Worm (Caenorhabditis elegans): Measurements from ENCODE around the gene F52H2.15.

The F52H2.15 gene

ce11 chrX:2565308-2565773 lies at the start of gene F52H2.15:
Gene F52H2.15 (plus strand): TSS chrX:2565358.
- TF ChIP-seq lin-15B (tag; optimal IDR thresholded peaks at IDR 0.05) (no peak), dve-1 (tag; optimal IDR thresholded peaks at IDR 0.05; ENCODE audit: insufficient read depth) (peak; percentile 34), dmd-6 (GFP tag; IDR thresholded peaks at IDR 0.05) (peak; percentile 42; the same call in 1 of the 2 replicates), nhr-42 (GFP tag; IDR thresholded peaks at IDR 0.05) (no peak), daf-16 (GFP tag; optimal IDR thresholded peaks at IDR 0.05) (no peak), daf-16 (tag; optimal IDR thresholded peaks at IDR 0.05) (peak; percentile 85), hlh-11 (tag; optimal IDR thresholded peaks at IDR 0.05) (peak; percentile 49), ceh-44 (GFP tag; IDR thresholded peaks at IDR 0.05) (no peak), nhr-28 (tag; optimal IDR thresholded peaks at IDR 0.05) (peak; percentile 93), F44E2.7 (GFP tag; IDR thresholded peaks at IDR 0.05) (no peak), unc-62 (GFP tag; optimal IDR thresholded peaks at IDR 0.05 in 1 of 2) (peak in 1 of 2 experiments; percentile 93), unc-62 (tag; optimal IDR thresholded peaks at IDR 0.05) (no peak), tag-97 (GFP tag; IDR thresholded peaks at IDR 0.05) (no peak), pqm-1 (tag; optimal IDR thresholded peaks at IDR 0.05) (peak; percentile 66), R02D3.7 (tag; optimal IDR thresholded peaks at IDR 0.05) (no peak), aha-1 (tag) (peak; percentile 11), ztf-11 (tag; optimal IDR thresholded peaks at IDR 0.05) (no peak)

ce11 chrX:2516949-2517696 lies 48.0 kb upstream of the F52H2.15 start:
- TF ChIP-seq ZK546.5 (tag; optimal IDR thresholded peaks at IDR 0.05), result no peak
- 0 out of 2 replicates have a peak, but pooled peaks have one; percentile 24 for TF ChIP-seq nhr-42 (GFP tag; IDR thresholded peaks at IDR 0.05)
- TF ChIP-seq mep-1 (tag; optimal IDR thresholded peaks at IDR 0.05), result no peak
- no peak for TF ChIP-seq aha-1 (tag)
- TF ChIP-seq zip-2 (tag; optimal IDR thresholded peaks at IDR 0.05), result no peak
- no peak for TF ChIP-seq ceh-20 (GFP tag; IDR thresholded peaks at IDR 0.05)
- TF ChIP-seq madf-5 (GFP tag; IDR thresholded peaks at IDR 0.05), result no peak
- TF ChIP-seq Y75B8A.6 (GFP tag; IDR thresholded peaks at IDR 0.05), result no peak
- no peak for TF ChIP-seq ZK337.2 (GFP tag; IDR thresholded peaks at IDR 0.05)
- TF ChIP-seq tag-97 (GFP tag; IDR thresholded peaks at IDR 0.05), result no peak
- TF ChIP-seq nhr-41 (GFP tag; IDR thresholded peaks at IDR 0.05), result no peak
- no peak for TF ChIP-seq R02D3.7 (tag; optimal IDR thresholded peaks at IDR 0.05)
- no peak for TF ChIP-seq cey-2 (tag; optimal IDR thresholded peaks at IDR 0.05; ENCODE audit: borderline replicate concordance, insufficient read depth)
- TF ChIP-seq nhr-102 (tag; optimal IDR thresholded peaks at IDR 0.05), result no peak
- TF ChIP-seq fos-1 (tag; optimal IDR thresholded peaks at IDR 0.05), result no peak
- TF ChIP-seq madf-9 (GFP tag; conservative IDR thresholded peaks at IDR 0.05), result no peak
- no peak for TF ChIP-seq ceh-28 (tag; optimal IDR thresholded peaks at IDR 0.05)
- TF ChIP-seq dmd-8 (GFP tag; IDR thresholded peaks at IDR 0.05), result no peak
- TF ChIP-seq unc-62 (GFP tag; optimal IDR thresholded peaks at IDR 0.05 in 1 of 2), result peak in 1 of 2 experiments; percentile 28
- TF ChIP-seq unc-62 (tag; optimal IDR thresholded peaks at IDR 0.05), result no peak
- TF ChIP-seq hmg-1.1 (GFP tag; IDR thresholded peaks at IDR 0.05), result no peak
- peak; percentile 56 for TF ChIP-seq set-16 (GFP tag; IDR thresholded peaks at IDR 0.05)
- no peak for TF ChIP-seq snpc-1.2 (GFP tag; IDR thresholded peaks at IDR 0.05)
- no peak for TF ChIP-seq F37D6.2 (tag; optimal IDR thresholded peaks at IDR 0.05)

ce11 chrX:2520461-2520860 lies 44.7 kb upstream of the F52H2.15 start:
- no peak for TF ChIP-seq zip-11 (GFP tag; IDR thresholded peaks at IDR 0.05)
- no peak for TF ChIP-seq tra-1 (GFP tag; IDR thresholded peaks at IDR 0.05)
- TF ChIP-seq F37D6.2 (tag; optimal IDR thresholded peaks at IDR 0.05), result no peak
- no peak for TF ChIP-seq lin-1 (GFP tag; IDR thresholded peaks at IDR 0.05)
- no peak for TF ChIP-seq ceh-28 (tag; optimal IDR thresholded peaks at IDR 0.05)
- no peak for TF ChIP-seq tag-97 (GFP tag; IDR thresholded peaks at IDR 0.05)
- no peak for TF ChIP-seq spr-3 (GFP tag; optimal IDR thresholded peaks at IDR 0.05)
- TF ChIP-seq nhr-25 (tag; optimal IDR thresholded peaks at IDR 0.05; ENCODE audit: borderline replicate concordance, insufficient read depth), result no peak
- no peak for TF ChIP-seq T26A8.4 (GFP tag; IDR thresholded peaks at IDR 0.05)
- TF ChIP-seq daf-12 (tag; optimal IDR thresholded peaks at IDR 0.05), result no peak
- TF ChIP-seq spr-1 (tag; optimal IDR thresholded peaks at IDR 0.05), result no peak
- TF ChIP-seq dmd-8 (GFP tag; IDR thresholded peaks at IDR 0.05), result no peak
- TF ChIP-seq egl-27 (tag; optimal IDR thresholded peaks at IDR 0.05), result no peak
